Worm (Caenorhabditis elegans) whole organism, young adult: ENCODE measurements around the gene ZK1010.2.

ENCODE experiments used
- B0019.2 ChIP-seq: fragments of 200-800 bp; sonication (Bioruptor generic); conservative IDR thresholded peaks from 2 replicates; pipeline ENCODE4 v1.3.6; 2022; ENCODE audit warnings: missing genetic modification reagents, missing genetic modification characterization, missing compliant biosample characterization
- ceh-40 ChIP-seq: fragments of 200-800 bp; sonication (Bioruptor generic); IDR thresholded peaks from 2 replicates; pipeline ENCODE4 v1.3.6; 2022; ENCODE audit warnings: missing genetic modification characterization, missing compliant biosample characterization
- repo-1 ChIP-seq: sonication (generic microtip); optimal IDR thresholded peaks from 2 replicates; lab custom pipeline; 2017; ENCODE audit warnings: mild to moderate bottlenecking, missing genetic modification characterization, missing compliant biosample characterization

DNA sequence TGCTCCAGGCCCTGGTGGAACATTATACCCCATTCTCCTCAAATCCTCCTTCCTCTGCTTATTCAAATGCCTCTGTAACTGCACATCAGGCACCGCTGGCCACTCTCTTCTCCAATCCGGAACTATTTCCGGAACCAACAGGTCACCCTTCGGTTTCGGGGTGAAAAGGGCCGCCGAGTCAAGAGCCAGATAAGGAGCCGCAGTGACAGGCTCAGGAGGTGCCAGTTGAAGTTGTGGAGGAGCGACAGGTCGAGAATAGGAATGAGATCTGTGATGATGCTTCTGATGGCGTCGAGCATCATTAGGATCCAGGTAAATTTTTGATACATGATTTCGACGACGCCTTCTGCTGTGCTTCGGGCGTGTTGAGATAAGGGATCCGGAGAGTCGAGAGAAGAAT lies 20.6 kb upstream of the ZK1010.2 start:
- no peak for TF ChIP-seq ceh-40 (GFP tag; lab: Robert Waterston, UW)
- TF ChIP-seq B0019.2 (GFP tag; lab: Robert Waterston, UW), result no peak
- TF ChIP-seq repo-1 (tag; lab: Kevin White, UChicago), result no peak
